6 fruit fly cellular contexts compared by ENCODE assay signal in the genomic region with DNA sequence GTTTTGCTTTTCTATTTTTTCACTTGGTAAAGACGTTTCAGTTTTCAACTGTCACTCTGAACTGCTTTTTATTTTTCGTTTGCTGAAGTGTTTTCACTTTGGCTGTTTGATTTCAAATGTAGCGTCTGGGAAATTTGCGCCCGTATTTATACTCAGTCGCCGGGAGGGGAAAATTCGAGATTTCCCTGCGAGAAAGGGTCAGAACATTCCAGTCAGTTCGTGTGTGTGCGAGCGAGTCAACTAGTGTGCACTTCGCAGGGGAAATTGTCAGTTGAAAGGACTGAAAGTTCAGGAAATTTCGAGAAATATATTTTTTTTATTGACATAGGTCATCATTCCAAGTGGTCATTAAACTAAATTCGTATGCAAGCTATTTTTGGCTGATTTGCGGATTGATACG.
A peak's percentile ranks its signal among the peaks of the same experiment; 100 is the strongest.
TF ChIP-seq lines count a peak whose summit lies in the region.

A gene (minus strand): TSS at position 123 of the 400 bp plus-strand sequence.

- no peak for TF ChIP-seq CTCF in whole organism, embryonic (GFP tag; optimal IDR thresholded peaks at IDR 0.05; lab: Kevin White, UChicago)

TF ChIP-seq in whole organism, 6 proteins besides CTCF, POLR2A, EP300 and RAD21:
- TF ChIP-seq CG8478 (optimal IDR thresholded peaks at IDR 0.05; lab: Kevin White, UChicago) (peak; percentile 66), EcR (GFP tag; optimal IDR thresholded peaks at IDR 0.05; lab: Kevin White, UChicago) (no peak), psq (optimal IDR thresholded peaks at IDR 0.05; lab: Kevin White, UChicago) (no peak)

TF ChIP-seq in whole organism, adult, 20 proteins besides CTCF, POLR2A, EP300 and RAD21:
- TF ChIP-seq kay (GFP tag; lab: Kevin White, UChicago; ENCODE audit: borderline replicate concordance) (no peak), tj (GFP tag; optimal IDR thresholded peaks at IDR 0.05; lab: Kevin White, UChicago) (peak; percentile 26), CG12768 (GFP tag; optimal IDR thresholded peaks at IDR 0.05; lab: Kevin White, UChicago) (peak; percentile 51), bab1 (GFP tag; optimal IDR thresholded peaks at IDR 0.05; lab: Kevin White, UChicago) (no peak), pad (GFP tag; optimal IDR thresholded peaks at IDR 0.05; lab: Kevin White, UChicago) (peak; percentile 100), CG11617 (GFP tag; optimal IDR thresholded peaks at IDR 0.05; lab: Kevin White, UChicago) (peak; percentile 2), CG14711 (tag; optimal IDR thresholded peaks at IDR 0.05; lab: Kevin White, UChicago) (no peak), cic (GFP tag; optimal IDR thresholded peaks at IDR 0.05; lab: Kevin White, UChicago) (peak; percentile 31), CG33017 (tag; optimal IDR thresholded peaks at IDR 0.05; lab: Kevin White, UChicago) (peak; percentile 28)

TF ChIP-seq in whole organism, embryonic, 481 proteins besides CTCF, POLR2A, EP300 and RAD21 (continues in another document):
- TF ChIP-seq Nf-YA (GFP tag; IDR thresholded peaks at IDR 0.05; lab: Robert Waterston, UW) (no peak), seq (GFP tag; IDR thresholded peaks at IDR 0.05; lab: Robert Waterston, UW) (peak; percentile 10; the same call in 1 of the 2 replicates), ham (GFP tag; IDR thresholded peaks at IDR 0.05; lab: Robert Waterston, UW) (no peak), CG3065 (GFP tag; optimal IDR thresholded peaks at IDR 0.05; lab: Kevin White, UChicago) (no peak), gce (GFP tag; IDR thresholded peaks at IDR 0.05; lab: Robert Waterston, UW) (no peak), HmgZ (tag; optimal IDR thresholded peaks at IDR 0.05; lab: Kevin White, UChicago) (peak; percentile 54), grau (tag; optimal IDR thresholded peaks at IDR 0.05; lab: Kevin White, UChicago) (peak; percentile 23), YL-1 (GFP tag; optimal IDR thresholded peaks at IDR 0.05; lab: Kevin White, UChicago) (peak; percentile 21), Max (GFP tag; optimal IDR thresholded peaks at IDR 0.05; lab: Kevin White, UChicago) (no peak), Side (GFP tag; optimal IDR thresholded peaks at IDR 0.05; lab: Kevin White, UChicago) (no peak), CG11695 (GFP tag; IDR thresholded peaks at IDR 0.05; lab: Robert Waterston, UW) (0 out of 3 replicates have a peak, but pooled peaks have one; percentile 11), gro (GFP tag; optimal IDR thresholded peaks at IDR 0.05; lab: Kevin White, UChicago) (no peak), CG2712 (tag; optimal IDR thresholded peaks at IDR 0.05; lab: Kevin White, UChicago) (peak; percentile 36), crp (GFP tag; optimal IDR thresholded peaks at IDR 0.05; lab: Kevin White, UChicago) (no peak), Neu2 (GFP tag; optimal IDR thresholded peaks at IDR 0.05; lab: Kevin White, UChicago; ENCODE audit: borderline replicate concordance) (no peak), caup (GFP tag; optimal IDR thresholded peaks at IDR 0.05; lab: Kevin White, UChicago; ENCODE audit: severe bottlenecking) (no peak), dysf (GFP tag; IDR thresholded peaks at IDR 0.05; lab: Robert Waterston, UW) (no peak), pum (GFP tag; optimal IDR thresholded peaks at IDR 0.05; lab: Kevin White, UChicago) (no peak), CG10267 (tag; optimal IDR thresholded peaks at IDR 0.05; lab: Kevin White, UChicago) (no peak)

TF ChIP-seq in whole organism, prepupa, 60 proteins besides CTCF, POLR2A, EP300 and RAD21 (continues in another document):
- TF ChIP-seq Sox14 (GFP tag; optimal IDR thresholded peaks at IDR 0.05; lab: Kevin White, UChicago) = peak; percentile 32
- TF ChIP-seq Ets21C (GFP tag; optimal IDR thresholded peaks at IDR 0.05; lab: Kevin White, UChicago) = no peak
- TF ChIP-seq Hr4 (GFP tag; optimal IDR thresholded peaks at IDR 0.05; lab: Kevin White, UChicago) = no peak
- TF ChIP-seq CG31627 (GFP tag; optimal IDR thresholded peaks at IDR 0.05; lab: Kevin White, UChicago) = no peak
- TF ChIP-seq CG34406 (GFP tag; optimal IDR thresholded peaks at IDR 0.05; lab: Kevin White, UChicago) = no peak
- no peak for TF ChIP-seq CG6163 (GFP tag; IDR thresholded peaks at IDR 0.05; lab: Robert Waterston, UW)
- peak; percentile 87 for TF ChIP-seq svp (GFP tag; lab: Kevin White, UChicago)
- TF ChIP-seq CG3032 (tag; optimal IDR thresholded peaks at IDR 0.05; lab: Kevin White, UChicago) = no peak
- no peak for TF ChIP-seq CG10669 (GFP tag; optimal IDR thresholded peaks at IDR 0.05; lab: Kevin White, UChicago)
- TF ChIP-seq CG7368 (GFP tag; optimal IDR thresholded peaks at IDR 0.05; lab: Kevin White, UChicago) = no peak
- no peak for TF ChIP-seq CG15336 (GFP tag; IDR thresholded peaks at IDR 0.05; lab: Robert Waterston, UW)
- TF ChIP-seq CG6808 (GFP tag; optimal IDR thresholded peaks at IDR 0.05; lab: Kevin White, UChicago) = peak; percentile 43
- no peak for TF ChIP-seq CG6792 (GFP tag; optimal IDR thresholded peaks at IDR 0.05; lab: Kevin White, UChicago)
- TF ChIP-seq spab (GFP tag; optimal IDR thresholded peaks at IDR 0.05; lab: Kevin White, UChicago) = no peak
- TF ChIP-seq CG1621 (tag; optimal IDR thresholded peaks at IDR 0.05; lab: Kevin White, UChicago) = peak; percentile 40
- no peak for TF ChIP-seq acj6 (GFP tag; optimal IDR thresholded peaks at IDR 0.05; lab: Kevin White, UChicago)
- TF ChIP-seq Met (GFP tag; optimal IDR thresholded peaks at IDR 0.05; lab: Kevin White, UChicago) = no peak
- no peak for TF ChIP-seq fd59A (GFP tag; optimal IDR thresholded peaks at IDR 0.05; lab: Kevin White, UChicago)
- peak in 1 of 2 experiments; percentile 49 for TF ChIP-seq ss (GFP tag; optimal IDR thresholded peaks at IDR 0.05; lab: Kevin White, UChicago)
- TF ChIP-seq Sox102F (GFP tag; optimal IDR thresholded peaks at IDR 0.05; lab: Kevin White, UChicago) = no peak

TF ChIP-seq in whole organism, pupa, 21 proteins besides CTCF, POLR2A, EP300 and RAD21:
- TF ChIP-seq CG14655 (GFP tag; optimal IDR thresholded peaks at IDR 0.05; lab: Kevin White, UChicago) (no peak), CG32121 (GFP tag; IDR thresholded peaks at IDR 0.05; lab: Robert Waterston, UW) (peak; percentile 15; the same call in 1 of the 2 replicates), CG34367 (tag; optimal IDR thresholded peaks at IDR 0.05; lab: Kevin White, UChicago) (no peak), EcR (GFP tag; optimal IDR thresholded peaks at IDR 0.05; lab: Kevin White, UChicago) (peak; percentile 88), Ets98B (GFP tag; IDR thresholded peaks at IDR 0.05; lab: Robert Waterston, UW) (no peak), Pif1B (GFP tag; optimal IDR thresholded peaks at IDR 0.05; lab: Kevin White, UChicago) (no peak), Pif1A (GFP tag; optimal IDR thresholded peaks at IDR 0.05; lab: Kevin White, UChicago) (no peak), CG8159 (tag; optimal IDR thresholded peaks at IDR 0.05; lab: Kevin White, UChicago) (no peak), CG4496 (GFP tag; IDR thresholded peaks at IDR 0.05; lab: Robert Waterston, UW) (no peak), CG15710 (tag; optimal IDR thresholded peaks at IDR 0.05; lab: Kevin White, UChicago) (peak; percentile 10), CG10348 (GFP tag; IDR thresholded peaks at IDR 0.05; lab: Robert Waterston, UW) (no peak), CG9948 (tag; optimal IDR thresholded peaks at IDR 0.05; lab: Kevin White, UChicago) (no peak), gl (tag; optimal IDR thresholded peaks at IDR 0.05; lab: Kevin White, UChicago) (peak; percentile 1), CG17806 (tag; optimal IDR thresholded peaks at IDR 0.05; lab: Kevin White, UChicago) (no peak), CG12605 (GFP tag; IDR thresholded peaks at IDR 0.05; lab: Robert Waterston, UW) (no peak), rn (GFP tag; IDR thresholded peaks at IDR 0.05; lab: Robert Waterston, UW) (no peak), CG8301 (tag; optimal IDR thresholded peaks at IDR 0.05; lab: Kevin White, UChicago) (no peak), Snoo (tag; optimal IDR thresholded peaks at IDR 0.05; lab: Kevin White, UChicago) (no peak)

TF ChIP-seq in whole organism, wandering third instar larva, 38 proteins besides CTCF, POLR2A, EP300 and RAD21:
- TF ChIP-seq Sp1 (GFP tag; optimal IDR thresholded peaks at IDR 0.05; lab: Kevin White, UChicago) (peak; percentile 24), Rel (GFP tag; optimal IDR thresholded peaks at IDR 0.05; lab: Kevin White, UChicago) (no peak), Rel (tag; optimal IDR thresholded peaks at IDR 0.05; lab: Kevin White, UChicago) (peak; percentile 60), tai (GFP tag; optimal IDR thresholded peaks at IDR 0.05; lab: Kevin White, UChicago) (no peak), Myc (optimal IDR thresholded peaks at IDR 0.05; lab: Kevin White, UChicago) (peak; percentile 17)
